Fruit fly (Drosophila melanogaster): Measurements from ENCODE around the gene CG12099.

The CG12099 gene

dm6 chr3L:1517274-1518047, 40.8 kb downstream of the CG12099 start (continued):
- TF ChIP-seq Lhr (GFP tag; optimal IDR thresholded peaks at IDR 0.05) (peak; percentile 36), ab (GFP tag; optimal IDR thresholded peaks at IDR 0.05) (peak; percentile 5), CG11398 (GFP tag; optimal IDR thresholded peaks at IDR 0.05) (peak; percentile 16), CG11560 (tag; IDR thresholded peaks at IDR 0.05) (no peak), Hmx (GFP tag; optimal IDR thresholded peaks at IDR 0.05) (peak; percentile 12), CG12769 (tag; optimal IDR thresholded peaks at IDR 0.05) (no peak), CG16779 (GFP tag; IDR thresholded peaks at IDR 0.05) (no peak), pfk (GFP tag; optimal IDR thresholded peaks at IDR 0.05) (peak; percentile 98), sim (GFP tag; IDR thresholded peaks at IDR 0.05) (no peak), gt (GFP tag; IDR thresholded peaks at IDR 0.05) (no peak), CG6175 (GFP tag; IDR thresholded peaks at IDR 0.05) (no peak), CG13894 (tag; optimal IDR thresholded peaks at IDR 0.05) (no peak), CG14965 (GFP tag; optimal IDR thresholded peaks at IDR 0.05; ENCODE audit: borderline replicate concordance) (no peak), repo (GFP tag; optimal IDR thresholded peaks at IDR 0.05) (peak; percentile 37), TFAM (GFP tag; optimal IDR thresholded peaks at IDR 0.05) (no peak), Six4 (GFP tag; optimal IDR thresholded peaks at IDR 0.05) (peak; percentile 51), CG30020 (tag; optimal IDR thresholded peaks at IDR 0.05) (peak; percentile 67), Elba2 (GFP tag; optimal IDR thresholded peaks at IDR 0.05) (no peak), Fer1 (GFP tag; optimal IDR thresholded peaks at IDR 0.05) (no peak), schlank (tag; optimal IDR thresholded peaks at IDR 0.05) (no peak), CG1832 (GFP tag; optimal IDR thresholded peaks at IDR 0.05) (no peak), CG11695 (GFP tag; IDR thresholded peaks at IDR 0.05) (peak; percentile 60), jing (GFP tag; optimal IDR thresholded peaks at IDR 0.05) (no peak), tin (GFP tag; optimal IDR thresholded peaks at IDR 0.05) (peak; percentile 54), sug (tag; optimal IDR thresholded peaks at IDR 0.05) (no peak), tgo (GFP tag; IDR thresholded peaks at IDR 0.05) (peak; percentile 55), Antp (GFP tag; optimal IDR thresholded peaks at IDR 0.05) (peak; percentile 80), CG13424 (tag; optimal IDR thresholded peaks at IDR 0.05) (no peak), Dbx (GFP tag; IDR thresholded peaks at IDR 0.05) (no peak), mam (GFP tag; optimal IDR thresholded peaks at IDR 0.05) (peak; percentile 81), CG7963 (GFP tag; IDR thresholded peaks at IDR 0.05; ENCODE audit: partially characterized antibody) (peak; percentile 72; the same call in 2 of the 3 replicates), MTF-1 (GFP tag; optimal IDR thresholded peaks at IDR 0.05; ENCODE audit: borderline replicate concordance) (peak; percentile 41), CG12391 (tag; optimal IDR thresholded peaks at IDR 0.05) (peak; percentile 35), Doc2 (GFP tag; IDR thresholded peaks at IDR 0.05) (no peak), dmrt11E (tag; optimal IDR thresholded peaks at IDR 0.05) (peak; percentile 47), ems (GFP tag; optimal IDR thresholded peaks at IDR 0.05) (peak; percentile 15), crc (GFP tag; optimal IDR thresholded peaks at IDR 0.05) (peak; percentile 30), Stat92E (GFP tag; optimal IDR thresholded peaks at IDR 0.05) (no peak), H2.0 (GFP tag; IDR thresholded peaks at IDR 0.05) (peak; percentile 64), Doc3 (GFP tag; IDR thresholded peaks at IDR 0.05; ENCODE audit: partially characterized antibody) (peak; percentile 70), CG14860 (GFP tag; IDR thresholded peaks at IDR 0.05; ENCODE audit: partially characterized antibody) (peak; percentile 62; the same call in 2 of the 3 replicates), CG8290 (GFP tag; optimal IDR thresholded peaks at IDR 0.05) (no peak), CG8290 (tag; optimal IDR thresholded peaks at IDR 0.05) (no peak), CG12219 (GFP tag; optimal IDR thresholded peaks at IDR 0.05) (no peak), Rx (GFP tag; IDR thresholded peaks at IDR 0.05) (peak; percentile 35; the same call in 1 of the 2 replicates), gsb-n (tag; optimal IDR thresholded peaks at IDR 0.05) (no peak), Hsf (GFP tag; optimal IDR thresholded peaks at IDR 0.05) (peak; percentile 77), CG3726 (GFP tag; IDR thresholded peaks at IDR 0.05) (no peak), CG8281 (tag; optimal IDR thresholded peaks at IDR 0.05) (no peak), CG31441 (GFP tag; IDR thresholded peaks at IDR 0.05) (no peak)
